Worm (Caenorhabditis elegans) whole organism, early embryonic: ENCODE data around the gene hpo-34.

Experiments
- ama-1 ChIP-seq: fragments of 150-350 bp; optimal IDR thresholded peaks from 2 replicates; lab custom pipeline; 2014
- ets-7 ChIP-seq: sonication (generic microtip); optimal IDR thresholded peaks from 2 replicates; lab custom pipeline; 2016; ENCODE audit warnings: missing genotype, missing genetic modification characterization, missing compliant biosample characterization
- tbx-37 ChIP-seq: fragments of 200-800 bp; sonication (Bioruptor generic); conservative IDR thresholded peaks from 2 replicates; pipeline ENCODE4 v1.3.6; 2022; ENCODE audit warnings: missing genetic modification reagents, missing genetic modification characterization, missing compliant biosample characterization

DNA sequence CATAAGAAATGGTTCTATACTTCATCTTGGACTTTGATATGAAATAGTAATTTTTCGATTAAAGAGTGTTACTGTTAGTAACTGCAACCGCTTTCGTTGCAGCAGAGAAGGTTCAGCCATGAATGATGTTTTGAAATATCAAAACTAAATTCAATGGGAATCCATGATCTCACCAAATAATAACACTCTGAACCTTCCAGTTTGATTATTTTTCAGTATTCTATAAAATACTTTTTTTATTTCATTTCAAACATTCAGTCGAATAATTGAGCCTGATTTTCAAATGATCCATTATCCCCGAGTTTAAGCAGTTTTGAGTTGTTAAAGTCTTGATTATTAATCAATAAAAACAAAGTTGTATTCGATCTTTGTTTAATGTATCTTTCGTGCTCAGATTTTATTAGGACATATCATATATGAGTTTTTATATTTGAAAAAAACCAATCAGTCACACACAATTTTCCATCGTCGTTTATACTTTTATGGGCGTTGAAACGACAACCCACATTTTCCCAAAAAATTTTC, 18.4 kb upstream of the hpo-34 start, which contains the start of gene gcp-2.2:
- no peak for TF ChIP-seq tbx-37
- no peak for TF ChIP-seq ama-1 (lab: Kevin White, UChicago)
- no peak for TF ChIP-seq ets-7 (tag; lab: Kevin White, UChicago)
